Worm (Caenorhabditis elegans) whole organism, early embryonic: ENCODE measurements around the gene spp-12.

Source experiments
- B0310.2 ChIP-seq: sonication (generic microtip); optimal IDR thresholded peaks from 2 replicates; lab custom pipeline; 2016; ENCODE audit warnings: mild to moderate bottlenecking, missing genetic modification characterization, missing compliant biosample characterization
- F13C5.2 ChIP-seq: sonication (generic microtip); optimal IDR thresholded peaks from 2 replicates; lab custom pipeline; 2017; ENCODE audit warnings: mild to moderate bottlenecking, missing genetic modification characterization, inconsistent platforms, missing compliant biosample characterization
- aly-1 ChIP-seq: sonication (generic microtip); optimal IDR thresholded peaks from 2 replicates; lab custom pipeline; 2016; ENCODE audit warnings: missing genetic modification characterization, missing compliant biosample characterization
- ama-1 ChIP-seq: fragments of 150-350 bp; optimal IDR thresholded peaks from 2 replicates; lab custom pipeline; 2014
- ceh-13 ChIP-seq: fragments of 200-800 bp; sonication (Bioruptor generic); optimal IDR thresholded peaks from 2 replicates; lab custom pipeline; 2018; ENCODE audit warnings: mild to moderate bottlenecking, missing genetic modification characterization, missing compliant biosample characterization
- ceh-36 ChIP-seq: sonication (generic microtip); optimal IDR thresholded peaks from 2 replicates; lab custom pipeline; 2016; ENCODE audit warnings: missing genetic modification characterization, inconsistent platforms, missing compliant biosample characterization
- ets-7 ChIP-seq: sonication (generic microtip); optimal IDR thresholded peaks from 2 replicates; lab custom pipeline; 2016; ENCODE audit warnings: missing genotype, missing genetic modification characterization, missing compliant biosample characterization
- flt-1 ChIP-seq: fragments of 200-800 bp; sonication (Bioruptor generic); IDR thresholded peaks from 2 replicates; pipeline ENCODE4 v1.3.6; 2022; ENCODE audit warnings: missing genetic modification characterization, missing compliant biosample characterization
- hmbx-1 ChIP-seq: sonication (generic microtip); optimal IDR thresholded peaks from 2 replicates; lab custom pipeline; 2016; ENCODE audit warnings: mild to moderate bottlenecking, missing genetic modification characterization, missing compliant biosample characterization
- hmg-4 ChIP-seq: fragments of 200-800 bp; sonication (Bioruptor generic); optimal IDR thresholded peaks from 2 replicates; lab custom pipeline; 2018; ENCODE audit warnings: mild to moderate bottlenecking, missing genetic modification characterization, missing compliant biosample characterization
- hnd-1 ChIP-seq: sonication (generic microtip); optimal IDR thresholded peaks from 2 replicates; lab custom pipeline; 2016; ENCODE audit warnings: missing genetic modification characterization, missing compliant biosample characterization
- pes-1 ChIP-seq: fragments of 200-800 bp; sonication (Bioruptor generic); IDR thresholded peaks from 2 replicates; pipeline ENCODE4 v1.3.6; 2022; ENCODE audit warnings: missing genetic modification reagents, missing genetic modification characterization, missing compliant biosample characterization
- scrt-1 ChIP-seq: fragments of 200-800 bp; sonication (Bioruptor generic); IDR thresholded peaks from 2 replicates; pipeline ENCODE4 v1.3.6; 2022; ENCODE audit warnings: missing genetic modification characterization, missing compliant biosample characterization
- sea-1 ChIP-seq: fragments of 200-800 bp; sonication (Bioruptor generic); conservative IDR thresholded peaks from 2 replicates; pipeline ENCODE4 v1.3.6; 2022; ENCODE audit warnings: missing genetic modification characterization, missing compliant biosample characterization
- tbx-11 ChIP-seq: fragments of 200-800 bp; sonication (Bioruptor generic); IDR thresholded peaks from 2 replicates; pipeline ENCODE4 v1.3.6; 2022; ENCODE audit warnings: missing genetic modification characterization, missing compliant biosample characterization
- tbx-37 ChIP-seq: fragments of 200-800 bp; sonication (Bioruptor generic); conservative IDR thresholded peaks from 2 replicates; pipeline ENCODE4 v1.3.6; 2022; ENCODE audit warnings: missing genetic modification reagents, missing genetic modification characterization, missing compliant biosample characterization
- tra-4 ChIP-seq: sonication (generic microtip); optimal IDR thresholded peaks from 2 replicates; lab custom pipeline; 2017; ENCODE audit warnings: missing genetic modification characterization, missing compliant biosample characterization

spp-12 gene

ce11 chrV:13887358-13887757 is 2.3 kb upstream of the spp-12 start, which contains the start of gene srsx-19:
TSS of gene srsx-19 (plus strand) at chrV:13887658.
- no peak for TF ChIP-seq tra-4 (tag; lab: Kevin White, UChicago)
- TF ChIP-seq F13C5.2 (tag; lab: Kevin White, UChicago) = no peak
- no peak for TF ChIP-seq ama-1 (lab: Kevin White, UChicago)
- no peak for TF ChIP-seq aly-1 (tag; lab: Kevin White, UChicago)
- no peak for TF ChIP-seq hnd-1 (tag; lab: Kevin White, UChicago)
- no peak for TF ChIP-seq scrt-1
- TF ChIP-seq ceh-36 (tag; lab: Kevin White, UChicago) = no peak
- TF ChIP-seq ets-7 (tag; lab: Kevin White, UChicago) = no peak
- TF ChIP-seq tbx-11 (GFP tag; lab: Robert Waterston, UW) = no peak
- no peak for TF ChIP-seq sea-1 (GFP tag; lab: Robert Waterston, UW)
- TF ChIP-seq tbx-37 (GFP tag; lab: Robert Waterston, UW) = no peak
- TF ChIP-seq hmbx-1 (tag; lab: Kevin White, UChicago) = no peak
- no peak for TF ChIP-seq pes-1 (GFP tag; lab: Robert Waterston, UW)
- no peak for TF ChIP-seq B0310.2 (tag; lab: Kevin White, UChicago)
- TF ChIP-seq flt-1 (GFP tag; lab: Robert Waterston, UW) = no peak

- TF ChIP-seq ama-1 (lab: Kevin White, UChicago) (no peak), tbx-37 (GFP tag; lab: Robert Waterston, UW) (no peak), hmbx-1 (tag; lab: Kevin White, UChicago) (no peak), tbx-11 (GFP tag; lab: Robert Waterston, UW) (no peak), pes-1 (GFP tag; lab: Robert Waterston, UW) (no peak), hmg-4 (no peak), ceh-36 (tag; lab: Kevin White, UChicago) (no peak), aly-1 (tag; lab: Kevin White, UChicago) (no peak), sea-1 (GFP tag; lab: Robert Waterston, UW) (no peak), tra-4 (tag; lab: Kevin White, UChicago) (no peak), flt-1 (GFP tag; lab: Robert Waterston, UW) (no peak), ceh-13 (GFP tag; lab: Kevin White, UChicago) (no peak), hnd-1 (tag; lab: Kevin White, UChicago) (no peak), B0310.2 (tag; lab: Kevin White, UChicago) (no peak), scrt-1 (no peak), F13C5.2 (tag; lab: Kevin White, UChicago) (no peak)
These were observed 857 bp downstream of the spp-12 start, which contains the start of gene lbp-8 for ce11 chrV:13890473-13890872. TSS of gene lbp-8 (plus strand) at chrV:13890773.

- no peak for TF ChIP-seq hmg-4
- TF ChIP-seq ceh-36 (tag; lab: Kevin White, UChicago) = no peak
These were observed 1.9 kb downstream of the spp-12 start for ce11 chrV:13891489-13891888.

- TF ChIP-seq F13C5.2 (tag; lab: Kevin White, UChicago) (no peak), hnd-1 (tag; lab: Kevin White, UChicago) (no peak), flt-1 (GFP tag; lab: Robert Waterston, UW) (no peak), ceh-13 (GFP tag; lab: Kevin White, UChicago) (no peak), ceh-36 (tag; lab: Kevin White, UChicago) (no peak)
These were observed 3.1 kb downstream of the spp-12 start, which contains the start of gene sptl-3 for ce11 chrV:13892457-13893375. TSS of gene sptl-3 (plus strand) at chrV:13893325.

- TF ChIP-seq tbx-11 (GFP tag; lab: Robert Waterston, UW) (no peak), flt-1 (GFP tag; lab: Robert Waterston, UW) (no peak)
These were observed 4.0 kb downstream of the spp-12 start for ce11 chrV:13893583-13893982.

- TF ChIP-seq hmbx-1 (tag; lab: Kevin White, UChicago) (no peak), sea-1 (GFP tag; lab: Robert Waterston, UW) (no peak), scrt-1 (no peak), aly-1 (tag; lab: Kevin White, UChicago) (no peak), pes-1 (GFP tag; lab: Robert Waterston, UW) (no peak), ceh-36 (tag; lab: Kevin White, UChicago) (no peak), tra-4 (tag; lab: Kevin White, UChicago) (no peak), ets-7 (tag; lab: Kevin White, UChicago) (no peak), hnd-1 (tag; lab: Kevin White, UChicago) (no peak), ceh-13 (GFP tag; lab: Kevin White, UChicago) (no peak), ama-1 (lab: Kevin White, UChicago) (no peak), hmg-4 (no peak), B0310.2 (tag; lab: Kevin White, UChicago) (no peak), flt-1 (GFP tag; lab: Robert Waterston, UW) (no peak), tbx-11 (GFP tag; lab: Robert Waterston, UW) (no peak), tbx-37 (GFP tag; lab: Robert Waterston, UW) (no peak), F13C5.2 (tag; lab: Kevin White, UChicago) (no peak)
These were observed 8.7 kb downstream of the spp-12 start, which contains the start of gene cyp-35C1 for ce11 chrV:13898356-13898755. TSS of gene cyp-35C1 (minus strand) at chrV:13898487.

- TF ChIP-seq tra-4 (tag; lab: Kevin White, UChicago) (no peak), ceh-13 (GFP tag; lab: Kevin White, UChicago) (no peak), scrt-1 (no peak), flt-1 (GFP tag; lab: Robert Waterston, UW) (no peak), pes-1 (GFP tag; lab: Robert Waterston, UW) (no peak), tbx-37 (GFP tag; lab: Robert Waterston, UW) (no peak), B0310.2 (tag; lab: Kevin White, UChicago) (no peak), ceh-36 (tag; lab: Kevin White, UChicago) (no peak), sea-1 (GFP tag; lab: Robert Waterston, UW) (no peak), ets-7 (tag; lab: Kevin White, UChicago) (no peak), aly-1 (tag; lab: Kevin White, UChicago) (no peak), hmbx-1 (tag; lab: Kevin White, UChicago) (no peak), F13C5.2 (tag; lab: Kevin White, UChicago) (no peak)
These were observed 9.6 kb downstream of the spp-12 start, which contains the start of gene oac-3 for ce11 chrV:13899213-13899612. TSS of gene oac-3 (plus strand) at chrV:13899513.
